Worm (Caenorhabditis elegans) whole organism, midembryonic: ENCODE results near the gene ZK418.2.

ENCODE experiments used
- T22C8.4 ChIP-seq: fragments of 200-800 bp; sonication (Bioruptor generic); IDR thresholded peaks from 2 replicates; pipeline ENCODE4 v1.3.6; 2022; ENCODE audit warnings: missing genetic modification characterization, missing compliant biosample characterization
- cog-1 ChIP-seq: sonication (generic microtip); optimal IDR thresholded peaks from 2 replicates; lab custom pipeline; 2016; ENCODE audit warnings: missing genetic modification characterization, missing compliant biosample characterization
- flt-1 ChIP-seq: fragments of 200-800 bp; sonication (Bioruptor generic); IDR thresholded peaks from 2 replicates; pipeline ENCODE4 v1.3.6; 2022; ENCODE audit warnings: missing genetic modification characterization, missing compliant biosample characterization
- klf-2 ChIP-seq: fragments of 200-800 bp; sonication (Bioruptor generic); conservative IDR thresholded peaks from 2 replicates; pipeline ENCODE4 v1.3.6; 2022; ENCODE audit warnings: missing genetic modification reagents, missing genetic modification characterization, missing compliant biosample characterization
- med-1 ChIP-seq: sonication (generic microtip); optimal IDR thresholded peaks from 2 replicates; lab custom pipeline; 2017; ENCODE audit warnings: missing genetic modification characterization, mild to moderate bottlenecking, missing compliant biosample characterization, antibody characterized with exemption, missing genetic modification reagents; ENCODE audit not compliant: insufficient read depth
- ref-1 ChIP-seq: fragments of 200-800 bp; sonication (Bioruptor generic); conservative IDR thresholded peaks from 2 replicates; pipeline ENCODE4 v1.3.6; 2022; ENCODE audit warnings: missing genetic modification reagents, missing genetic modification characterization, missing compliant biosample characterization
- ztf-29 ChIP-seq: fragments of 200-800 bp; sonication (Bioruptor generic); IDR thresholded peaks from 2 replicates; pipeline ENCODE4 v1.3.6; 2022; ENCODE audit warnings: missing genetic modification reagents, missing genetic modification characterization, missing compliant biosample characterization

ce11 chrIII:7073801-7074386 lies 17.2 kb upstream of the ZK418.2 start, which contains the start of gene ZK418.5:
- TF ChIP-seq med-1 (no peak), klf-2 (GFP tag; lab: Robert Waterston, UW) (no peak), ref-1 (GFP tag; lab: Robert Waterston, UW) (no peak), cog-1 (tag; lab: Kevin White, UChicago) (no peak), ztf-29 (GFP tag; lab: Robert Waterston, UW) (no peak), flt-1 (no peak), T22C8.4 (GFP tag; lab: Robert Waterston, UW) (no peak)
